Fruit fly (Drosophila melanogaster): ENCODE data around the gene raskol.

DNA sequence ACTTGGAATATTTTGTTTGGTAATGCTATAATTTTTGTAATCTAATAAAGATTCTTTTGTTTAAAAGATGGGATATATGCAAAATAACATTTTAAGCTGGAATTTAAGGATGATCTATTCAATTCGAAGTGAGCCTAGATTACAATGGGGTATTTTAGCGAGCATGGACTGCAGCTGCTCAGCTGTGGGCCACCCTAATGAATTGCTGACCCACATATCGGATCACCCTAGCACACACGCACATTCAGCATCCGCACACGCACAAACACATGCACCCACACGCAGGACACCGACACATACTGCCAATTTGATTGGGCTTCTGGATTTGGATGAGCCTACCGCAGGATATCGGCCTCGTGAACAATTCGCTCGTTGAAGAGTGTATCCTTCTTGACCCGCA is 1.1 kb upstream of the raskol start:
- no peak for TF ChIP-seq CG10959 (GFP tag; IDR thresholded peaks at IDR 0.05)
- no peak for TF ChIP-seq br (optimal IDR thresholded peaks at IDR 0.05)
- no peak for TF ChIP-seq CG12299 (tag; optimal IDR thresholded peaks at IDR 0.05)
- TF ChIP-seq CG14050 (GFP tag; IDR thresholded peaks at IDR 0.05), result no peak
